Worm (Caenorhabditis elegans) whole organism, dauer: ENCODE measurements around the gene doxa-1.

Experiments used
- unc-62 ChIP-seq: sonication (generic microtip); optimal IDR thresholded peaks from 2 replicates; lab custom pipeline; 2017; ENCODE audit warnings: missing biosample characterization, missing genetic modification reagents, missing genetic modification characterization

The doxa-1 gene

ce11 chrIII:8580802-8581201 is at the start of gene doxa-1:
Gene doxa-1 (plus strand): TSS chrIII:8581102.
- TF ChIP-seq unc-62 = no peak

ce11 chrIII:8533900-8534299 is 47.0 kb upstream of the doxa-1 start:
- no peak for TF ChIP-seq unc-62

- no peak for TF ChIP-seq unc-62
Measured at ce11 chrIII:8534647-8535181, 46.2 kb upstream of the doxa-1 start, which contains the start of gene trp-1. Gene trp-1 (plus strand): TSS chrIII:8535131.

- no peak for TF ChIP-seq unc-62
Measured at ce11 chrIII:8535445-8535844, 45.5 kb upstream of the doxa-1 start.

ce11 chrIII:8545515-8545914 is 35.4 kb upstream of the doxa-1 start, which contains the start of gene ZC21.6:
Gene ZC21.6 (minus strand): TSS chrIII:8545615.
- TF ChIP-seq unc-62 = no peak

- no peak for TF ChIP-seq unc-62
Measured at ce11 chrIII:8551705-8552104, 29.2 kb upstream of the doxa-1 start.

- no peak for TF ChIP-seq unc-62
Measured at ce11 chrIII:8552125-8552524, 28.8 kb upstream of the doxa-1 start, which contains the start of gene C02D5.4. Gene C02D5.4 (plus strand): TSS chrIII:8552165.

- no peak for TF ChIP-seq unc-62
Measured at ce11 chrIII:8554472-8554871, 26.4 kb upstream of the doxa-1 start, which contains the start of gene gsto-2. Gene gsto-2 (plus strand): TSS chrIII:8554772.

- TF ChIP-seq unc-62 = no peak
Measured at ce11 chrIII:8555682-8556081, 25.2 kb upstream of the doxa-1 start.

ce11 chrIII:8556836-8557385 is 24.0 kb upstream of the doxa-1 start, which contains the start of gene C02D5.2:
Gene C02D5.2 (plus strand): TSS chrIII:8557335.
- TF ChIP-seq unc-62 = no peak

- no peak for TF ChIP-seq unc-62
Measured at ce11 chrIII:8560398-8560797, 20.5 kb upstream of the doxa-1 start.

- no peak for TF ChIP-seq unc-62
Measured at ce11 chrIII:8560836-8561235, 20.1 kb upstream of the doxa-1 start, which contains the start of gene acdh-6. Gene acdh-6 (plus strand): TSS chrIII:8561136.

- no peak for TF ChIP-seq unc-62
Measured at ce11 chrIII:8564372-8564771, 16.5 kb upstream of the doxa-1 start.

- TF ChIP-seq unc-62 = no peak
Measured at ce11 chrIII:8570289-8570688, 10.6 kb upstream of the doxa-1 start.

ce11 chrIII:8571845-8572244 is 9.1 kb upstream of the doxa-1 start:
- TF ChIP-seq unc-62 = no peak

ce11 chrIII:8573301-8573700 is 7.6 kb upstream of the doxa-1 start:
- TF ChIP-seq unc-62 = no peak

ce11 chrIII:8573869-8574268 is 7.0 kb upstream of the doxa-1 start:
- TF ChIP-seq unc-62 = no peak

- TF ChIP-seq unc-62 = no peak
Measured at ce11 chrIII:8574299-8574698, 6.6 kb upstream of the doxa-1 start.
